Worm (Caenorhabditis elegans): ENCODE measurements around the gene try-1.
A peak's percentile ranks its signal among the peaks of the same experiment; 100 is the strongest.

The try-1 gene

DNA sequence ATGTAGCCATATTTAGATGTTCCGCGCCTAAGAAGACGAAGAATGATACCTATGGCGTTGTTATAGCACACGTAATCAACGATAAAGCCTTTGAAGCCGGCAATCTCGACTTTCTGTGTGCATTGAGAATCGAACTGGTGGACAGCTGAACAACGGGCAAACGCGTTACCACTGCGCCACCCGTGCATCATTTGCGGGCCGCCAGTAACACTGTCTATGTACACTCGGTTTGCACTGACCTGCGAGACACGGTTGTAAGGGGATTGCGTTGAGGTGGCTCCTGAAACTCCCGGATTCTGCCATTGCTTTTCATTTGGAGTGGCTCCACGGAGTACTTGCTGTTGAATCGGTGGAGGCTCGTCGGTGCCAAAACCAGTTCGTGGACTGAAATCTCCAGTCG, 6.9 kb downstream of the try-1 start (continued):
- TF ChIP-seq nhr-90 (tag; optimal IDR thresholded peaks at IDR 0.05; ENCODE audit: poor library complexity) (peak; percentile 55), fos-1 (tag; optimal IDR thresholded peaks at IDR 0.05) (no peak), pax-3 (tag; optimal IDR thresholded peaks at IDR 0.05) (no peak), grh-1 (GFP tag; IDR thresholded peaks at IDR 0.05) (no peak), nhr-237 (tag; optimal IDR thresholded peaks at IDR 0.05) (no peak), nhr-11 (tag; optimal IDR thresholded peaks at IDR 0.05) (no peak), irx-1 (tag; optimal IDR thresholded peaks at IDR 0.05) (no peak), hpl-2 (GFP tag; optimal IDR thresholded peaks at IDR 0.05) (no peak), C34B4.2 (tag; optimal IDR thresholded peaks at IDR 0.05) (no peak), nhr-19 (GFP tag; conservative IDR thresholded peaks at IDR 0.05) (peak; percentile 57), lir-3 (tag; optimal IDR thresholded peaks at IDR 0.05; ENCODE audit: poor library complexity) (peak; percentile 36), tlp-1 (tag; optimal IDR thresholded peaks at IDR 0.05) (no peak), ceh-63 (GFP tag; optimal IDR thresholded peaks at IDR 0.05) (no peak), blmp-1 (tag; optimal IDR thresholded peaks at IDR 0.05) (no peak), fkh-4 (tag; optimal IDR thresholded peaks at IDR 0.05; ENCODE audit: borderline replicate concordance) (no peak), nhr-28 (tag; optimal IDR thresholded peaks at IDR 0.05) (no peak), F16B12.6 (tag; optimal IDR thresholded peaks at IDR 0.05) (no peak), ceh-90 (tag; optimal IDR thresholded peaks at IDR 0.05) (no peak), efl-3 (GFP tag; optimal IDR thresholded peaks at IDR 0.05) (peak; percentile 31), mab-9 (GFP tag; IDR thresholded peaks at IDR 0.05) (no peak), nhr-76 (tag; optimal IDR thresholded peaks at IDR 0.05) (no peak), elt-3 (tag; optimal IDR thresholded peaks at IDR 0.05) (peak in 2 of 6 experiments; percentile 12 to 50), unc-98 (GFP tag; IDR thresholded peaks at IDR 0.05) (no peak), ces-1 (GFP tag; optimal IDR thresholded peaks at IDR 0.05) (no peak), jun-1 (tag; optimal IDR thresholded peaks at IDR 0.05) (no peak), sox-4 (tag; optimal IDR thresholded peaks at IDR 0.05) (no peak), sup-37 (GFP tag; optimal IDR thresholded peaks at IDR 0.05) (no peak), elt-2 (tag; optimal IDR thresholded peaks at IDR 0.05) (no peak), vab-15 (tag; optimal IDR thresholded peaks at IDR 0.05) (no peak), isw-1 (GFP tag; IDR thresholded peaks at IDR 0.05) (no peak), nhr-47 (tag; optimal IDR thresholded peaks at IDR 0.05) (peak; percentile 61), tbx-2 (tag; optimal IDR thresholded peaks at IDR 0.05) (peak; percentile 45), egl-27 (tag; optimal IDR thresholded peaks at IDR 0.05) (no peak), pag-3 (tag; optimal IDR thresholded peaks at IDR 0.05; ENCODE audit: borderline replicate concordance, insufficient read depth) (no peak), C16A3.4 (tag; optimal IDR thresholded peaks at IDR 0.05) (peak; percentile 72), fkh-10 (GFP tag; optimal IDR thresholded peaks at IDR 0.05) (no peak), dsc-1 (tag; optimal IDR thresholded peaks at IDR 0.05) (peak; percentile 31), efl-1 (optimal IDR thresholded peaks at IDR 0.05) (peak; percentile 45 to 52), efl-1 (GFP tag; optimal IDR thresholded peaks at IDR 0.05 in 1 of 2) (peak; percentile 23 to 96), nhr-71 (tag; optimal IDR thresholded peaks at IDR 0.05) (peak; percentile 57), unc-30 (tag; optimal IDR thresholded peaks at IDR 0.05) (no peak), rnt-1 (tag; optimal IDR thresholded peaks at IDR 0.05) (peak; percentile 74), ztf-11 (tag; optimal IDR thresholded peaks at IDR 0.05) (no peak), hlh-4 (tag; optimal IDR thresholded peaks at IDR 0.05) (no peak), mdl-1 (tag; optimal IDR thresholded peaks at IDR 0.05) (peak in 1 of 2 experiments; percentile 64), unc-86 (tag; optimal IDR thresholded peaks at IDR 0.05) (no peak), nhr-20 (tag; optimal IDR thresholded peaks at IDR 0.05) (peak; percentile 40), ceh-82 (tag; optimal IDR thresholded peaks at IDR 0.05) (peak in 2 of 3 experiments; percentile 16 to 23), xbp-1 (tag; optimal IDR thresholded peaks at IDR 0.05) (peak; percentile 44), mep-1 (tag; optimal IDR thresholded peaks at IDR 0.05) (peak; percentile 43), pqm-1 (tag; optimal IDR thresholded peaks at IDR 0.05) (no peak), alr-1 (tag; optimal IDR thresholded peaks at IDR 0.05; ENCODE audit: borderline replicate concordance) (no peak), lin-14 (GFP tag; optimal IDR thresholded peaks at IDR 0.05) (peak; percentile 25)

All from whole organism, L1 larva.